Worm (Caenorhabditis elegans): ENCODE results near the gene pigq-1.

pigq-1 gene

ce11 chrIV:11149454-11150163 is 2.6 kb upstream of the pigq-1 start, which contains the start of the genes F01G4.6 and pfd-1 (continued):
- TF ChIP-seq nhr-25 (tag; optimal IDR thresholded peaks at IDR 0.05; ENCODE audit: borderline replicate concordance, insufficient read depth) = peak; percentile 80
- peak in 1 of 2 experiments; percentile 61 for TF ChIP-seq daf-16 (GFP tag; optimal IDR thresholded peaks at IDR 0.05)
- peak; percentile 70 for TF ChIP-seq daf-16 (tag; optimal IDR thresholded peaks at IDR 0.05)
- TF ChIP-seq F44E2.7 (GFP tag; IDR thresholded peaks at IDR 0.05) = no peak
- no peak for TF ChIP-seq ztf-7 (tag; optimal IDR thresholded peaks at IDR 0.05)
- no peak for TF ChIP-seq Y5F2A.4 (GFP tag; optimal IDR thresholded peaks at IDR 0.05)
- TF ChIP-seq mes-2 (tag; optimal IDR thresholded peaks at IDR 0.05; ENCODE audit: poor library complexity, severe bottlenecking) = peak; percentile 93
- peak; percentile 90 for TF ChIP-seq dmd-6 (GFP tag; IDR thresholded peaks at IDR 0.05)
- TF ChIP-seq hif-1 (tag; optimal IDR thresholded peaks at IDR 0.05) = peak; percentile 29 to 89

DNA sequence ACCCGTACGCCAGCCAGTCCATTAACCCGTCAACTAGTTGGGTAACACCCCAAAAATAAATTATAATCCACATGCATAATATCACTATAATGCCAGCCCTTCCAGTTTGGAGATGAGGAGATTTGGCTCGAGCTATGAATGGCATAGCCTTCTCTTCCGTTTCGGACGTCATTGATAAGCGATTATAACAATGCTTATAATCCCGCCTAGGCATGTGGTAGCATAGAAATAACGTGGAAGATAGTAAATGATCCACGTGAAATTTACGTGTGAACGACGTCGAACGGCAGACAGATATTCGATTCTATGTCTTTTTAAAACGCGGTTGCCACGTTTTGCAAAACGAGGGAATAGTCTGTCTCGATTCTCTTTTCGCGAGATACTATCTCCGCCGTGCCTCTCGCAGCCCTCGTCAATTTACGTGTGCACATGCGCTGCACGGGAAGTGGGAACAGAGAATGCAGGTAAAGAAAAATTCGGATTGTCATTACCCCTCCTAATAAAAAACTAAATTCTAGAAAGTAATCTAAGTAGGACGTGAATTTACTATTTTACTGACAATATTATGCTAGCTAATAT is 1.8 kb upstream of the pigq-1 start:
- TF ChIP-seq ceh-28 (tag; optimal IDR thresholded peaks at IDR 0.05) = no peak
- 0 out of 2 replicates have a peak, but pooled peaks have one; percentile 10 for TF ChIP-seq snpc-1.2 (GFP tag; IDR thresholded peaks at IDR 0.05)
- no peak for TF ChIP-seq ZK546.5 (tag; optimal IDR thresholded peaks at IDR 0.05)
- TF ChIP-seq nhr-76 (tag; optimal IDR thresholded peaks at IDR 0.05) = no peak
- TF ChIP-seq aha-1 (tag) = peak; percentile 8
- no peak for TF ChIP-seq aly-2 (tag; optimal IDR thresholded peaks at IDR 0.05)
- peak; percentile 38; the same call in 1 of the 2 replicates for TF ChIP-seq php-3 (GFP tag; IDR thresholded peaks at IDR 0.05)
- peak; percentile 17 for TF ChIP-seq dpl-1 (GFP tag; optimal IDR thresholded peaks at IDR 0.05)
- TF ChIP-seq unc-39 (tag; optimal IDR thresholded peaks at IDR 0.05) = no peak
- no peak for TF ChIP-seq tra-1 (GFP tag; IDR thresholded peaks at IDR 0.05)
- TF ChIP-seq zfp-2 (tag; optimal IDR thresholded peaks at IDR 0.05) = no peak
- no peak for TF ChIP-seq madf-5 (GFP tag; IDR thresholded peaks at IDR 0.05)
- no peak for TF ChIP-seq ztf-11 (tag; optimal IDR thresholded peaks at IDR 0.05)
- TF ChIP-seq Y105C5A.15 (GFP tag; IDR thresholded peaks at IDR 0.05) = no peak
- TF ChIP-seq ceh-32 (tag; optimal IDR thresholded peaks at IDR 0.05; ENCODE audit: poor library complexity) = no peak
- TF ChIP-seq mdl-1 (tag; optimal IDR thresholded peaks at IDR 0.05) = peak in 1 of 2 experiments; percentile 50
- TF ChIP-seq F26F4.8 (GFP tag; conservative IDR thresholded peaks at IDR 0.05) = no peak
- TF ChIP-seq cey-2 (tag; optimal IDR thresholded peaks at IDR 0.05; ENCODE audit: borderline replicate concordance, insufficient read depth) = no peak
- TF ChIP-seq madf-9 (GFP tag; conservative IDR thresholded peaks at IDR 0.05) = no peak
- TF ChIP-seq nhr-111 (GFP tag; optimal IDR thresholded peaks at IDR 0.05) = no peak
- TF ChIP-seq lin-13 (GFP tag; optimal IDR thresholded peaks at IDR 0.05) = no peak
- TF ChIP-seq F49E8.2 (tag; optimal IDR thresholded peaks at IDR 0.05; ENCODE audit: borderline replicate concordance) = no peak
- no peak for TF ChIP-seq skn-1 (tag; optimal IDR thresholded peaks at IDR 0.05)
- TF ChIP-seq dmd-6 (GFP tag; IDR thresholded peaks at IDR 0.05) = peak; percentile 59
- no peak; the same call in 1 of the 2 replicates for TF ChIP-seq egl-43 (GFP tag; IDR thresholded peaks at IDR 0.05)
- no peak for TF ChIP-seq nhr-41 (GFP tag; IDR thresholded peaks at IDR 0.05)
- TF ChIP-seq lin-29 (GFP tag; IDR thresholded peaks at IDR 0.05) = no peak
- no peak for TF ChIP-seq sdz-12 (GFP tag; optimal IDR thresholded peaks at IDR 0.05)
- peak; percentile 49 for TF ChIP-seq hlh-11 (tag; optimal IDR thresholded peaks at IDR 0.05)
- no peak for TF ChIP-seq unc-130 (GFP tag; optimal IDR thresholded peaks at IDR 0.05)
- TF ChIP-seq nhr-28 (tag; optimal IDR thresholded peaks at IDR 0.05) = peak; percentile 4
- no peak for TF ChIP-seq daf-12 (tag; optimal IDR thresholded peaks at IDR 0.05)
- TF ChIP-seq mxl-3 (GFP tag; optimal IDR thresholded peaks at IDR 0.05) = peak; percentile 84
- no peak for TF ChIP-seq mdt-29 (GFP tag; IDR thresholded peaks at IDR 0.05)
- TF ChIP-seq dve-1 (tag; optimal IDR thresholded peaks at IDR 0.05; ENCODE audit: insufficient read depth) = peak; percentile 16
- peak; percentile 49 for TF ChIP-seq hlh-30 (tag; optimal IDR thresholded peaks at IDR 0.05; ENCODE audit: insufficient read depth)
- no peak for TF ChIP-seq ztf-7 (tag; optimal IDR thresholded peaks at IDR 0.05)
- peak in 1 of 2 experiments; percentile 40 for TF ChIP-seq lsy-2 (tag; optimal IDR thresholded peaks at IDR 0.05)
- TF ChIP-seq arid-1 (GFP tag; conservative IDR thresholded peaks at IDR 0.05) = no peak
